Worm (Caenorhabditis elegans) whole organism, mixed stage, embryonic: ENCODE measurements around the gene K08H10.10.
A peak's percentile ranks its signal among the peaks of the same experiment; 100 is the strongest.

ENCODE experiments used
- M03D4.4 ChIP-seq: sonication (generic microtip); optimal IDR thresholded peaks from 2 replicates; lab custom pipeline; 2017; ENCODE audit warnings: mild to moderate bottlenecking, missing genetic modification characterization, missing compliant biosample characterization
- blmp-1 ChIP-seq: fragments of 150-350 bp; optimal IDR thresholded peaks from 2 replicates; lab custom pipeline; 2014; ENCODE audit warnings: missing biosample characterization, missing genetic modification characterization
- ceh-39 ChIP-seq: fragments of 150-350 bp; optimal IDR thresholded peaks from 2 replicates; lab custom pipeline; 2014; ENCODE audit warnings: missing biosample characterization, missing genetic modification characterization
- ceh-43 ChIP-seq: fragments of 200-800 bp; sonication (Bioruptor generic); optimal IDR thresholded peaks from 2 replicates; lab custom pipeline; 2018; ENCODE audit warnings: mild to moderate bottlenecking, missing genetic modification characterization, moderate library complexity, missing compliant biosample characterization
- ceh-83 ChIP-seq: fragments of 200-800 bp; sonication (Bioruptor generic); optimal IDR thresholded peaks from 2 replicates; lab custom pipeline; 2018; ENCODE audit warnings: mild to moderate bottlenecking, missing genetic modification characterization, missing compliant biosample characterization
- ces-1 ChIP-seq: fragments of 150-350 bp; optimal IDR thresholded peaks from 2 replicates; lab custom pipeline; 2014; ENCODE audit warnings: missing biosample characterization, missing genetic modification reagents, missing genetic modification characterization
- cnd-1 ChIP-seq: fragments of 200-800 bp; sonication (Bioruptor generic); optimal IDR thresholded peaks from 2 replicates; lab custom pipeline; 2018; ENCODE audit warnings: mild to moderate bottlenecking, missing genetic modification characterization, missing compliant biosample characterization
- drap-1 ChIP-seq: fragments of 200-800 bp; sonication (Bioruptor generic); optimal IDR thresholded peaks from 3 replicates; lab custom pipeline; 2018; ENCODE audit warnings: mild to moderate bottlenecking, missing genetic modification characterization, missing compliant biosample characterization
- elt-1 ChIP-seq: sonication (generic microtip); optimal IDR thresholded peaks from 2 replicates; lab custom pipeline; 2017; ENCODE audit warnings: missing genetic modification characterization, mild to moderate bottlenecking, missing compliant biosample characterization, antibody characterized with exemption, moderate library complexity, borderline replicate concordance; ENCODE audit not compliant: insufficient read depth
- elt-3 ChIP-seq: fragments of 150-350 bp; optimal IDR thresholded peaks from 2 replicates; lab custom pipeline; 2014; ENCODE audit warnings: missing biosample characterization, missing genetic modification characterization
- flh-1 ChIP-seq: fragments of 200-800 bp; sonication (Bioruptor generic); optimal IDR thresholded peaks from 2 replicates; lab custom pipeline; 2018; ENCODE audit warnings: mild to moderate bottlenecking, missing genetic modification characterization, moderate library complexity, missing compliant biosample characterization
- ham-2 ChIP-seq: fragments of 200-800 bp; sonication (Bioruptor generic); optimal IDR thresholded peaks from 2 replicates; lab custom pipeline; 2018; ENCODE audit warnings: mild to moderate bottlenecking, missing genetic modification characterization, missing compliant biosample characterization
- hlh-1 ChIP-seq: fragments of 150-350 bp; optimal IDR thresholded peaks from 2 replicates; lab custom pipeline; 2014; ENCODE audit warnings: missing biosample characterization, missing genetic modification reagents, missing genetic modification characterization
- lin-13 ChIP-seq: fragments of 150-350 bp; optimal IDR thresholded peaks from 2 replicates; lab custom pipeline; 2014; ENCODE audit warnings: missing biosample characterization, missing genetic modification characterization
- lin-32 ChIP-seq: fragments of 200-800 bp; sonication (Bioruptor generic); optimal IDR thresholded peaks from 2 replicates; lab custom pipeline; 2018; ENCODE audit warnings: mild to moderate bottlenecking, missing genetic modification characterization, missing compliant biosample characterization
- lsy-2 ChIP-seq: fragments of 150-350 bp; optimal IDR thresholded peaks from 2 replicates; lab custom pipeline; 2014; ENCODE audit warnings: missing biosample characterization, missing genetic modification characterization
- mab-5 ChIP-seq: fragments of 150-350 bp; optimal IDR thresholded peaks from 2 replicates; lab custom pipeline; 2014; ENCODE audit warnings: missing biosample characterization, missing genetic modification characterization
- mep-1 ChIP-seq: fragments of 150-350 bp; optimal IDR thresholded peaks from 2 replicates; lab custom pipeline; 2017; ENCODE audit warnings: missing biosample characterization, missing genetic modification reagents, missing genetic modification characterization, inconsistent platforms
- nhr-2 ChIP-seq: fragments of 150-350 bp; optimal IDR thresholded peaks from 2 replicates; lab custom pipeline; 2014; ENCODE audit warnings: missing biosample characterization, missing genetic modification characterization
- nhr-237 ChIP-seq: fragments of 150-350 bp; optimal IDR thresholded peaks from 2 replicates; lab custom pipeline; 2014; ENCODE audit warnings: missing biosample characterization, missing genetic modification characterization
- pha-4 ChIP-seq: fragments of 150-350 bp; optimal IDR thresholded peaks from 2 replicates; lab custom pipeline; 2018; ENCODE audit warnings: missing biosample characterization, missing genetic modification reagents, missing genetic modification characterization
- snpc-4 ChIP-seq: fragments of 150-350 bp; optimal IDR thresholded peaks from 2 replicates; lab custom pipeline; 2014; ENCODE audit warnings: missing biosample characterization, missing genetic modification characterization
- sptf-1 ChIP-seq: sonication (generic microtip); optimal IDR thresholded peaks from 2 replicates; lab custom pipeline; 2017; ENCODE audit warnings: mild to moderate bottlenecking, missing genetic modification characterization, moderate library complexity, missing compliant biosample characterization
- tbx-8 ChIP-seq: fragments of 200-800 bp; sonication (Bioruptor generic); optimal IDR thresholded peaks from 2 replicates; lab custom pipeline; 2018; ENCODE audit warnings: mild to moderate bottlenecking, missing genetic modification characterization, moderate library complexity, missing compliant biosample characterization
- unc-120 ChIP-seq: sonication (generic microtip); optimal IDR thresholded peaks from 2 replicates; lab custom pipeline; 2017; ENCODE audit warnings: missing genetic modification characterization, missing compliant biosample characterization; ENCODE audit not compliant: poor library complexity, severe bottlenecking
- unc-62 ChIP-seq: fragments of 150-350 bp; optimal IDR thresholded peaks from 2 replicates; lab custom pipeline; 2014; ENCODE audit warnings: missing biosample characterization, missing genetic modification reagents, missing genetic modification characterization
- zip-8 ChIP-seq: fragments of 150-350 bp; optimal IDR thresholded peaks from 2 replicates; lab custom pipeline; 2014; ENCODE audit warnings: missing biosample characterization, missing genetic modification characterization
- ztf-11 ChIP-seq: fragments of 150-350 bp; optimal IDR thresholded peaks from 2 replicates; lab custom pipeline; 2014; ENCODE audit warnings: missing biosample characterization, missing genetic modification characterization

Gene K08H10.10

DNA sequence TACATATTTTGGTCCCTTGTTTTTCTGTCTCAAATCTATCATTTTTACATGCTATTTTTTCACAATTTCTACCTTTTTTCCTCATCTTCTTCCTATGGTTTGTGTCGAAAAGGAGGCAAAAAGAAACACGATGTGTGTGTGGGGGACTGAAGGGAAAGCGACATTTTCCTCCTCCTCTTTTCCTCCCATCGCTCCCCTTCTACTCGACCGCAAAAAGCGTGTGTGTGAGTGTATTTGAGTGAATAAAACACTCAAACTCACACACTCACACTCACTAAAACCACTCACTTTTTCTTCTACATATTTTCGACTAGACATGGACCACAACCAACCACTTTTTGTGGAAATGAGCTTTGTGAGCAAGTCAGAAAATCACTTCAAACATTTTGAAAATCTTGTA, 40.6 kb downstream of the K08H10.10 start:
- no peak for TF ChIP-seq lsy-2 (tag; lab: Kevin White, UChicago)
- TF ChIP-seq sptf-1 = peak; percentile 63

ce11 chrV:10042254-10042653, 41.4 kb downstream of the K08H10.10 start:
- peak; percentile 52 for TF ChIP-seq nhr-237
- TF ChIP-seq lin-32 (GFP tag; lab: Kevin White, UChicago) = no peak
- TF ChIP-seq ceh-43 (GFP tag; lab: Kevin White, UChicago) = no peak
- TF ChIP-seq sptf-1 = no peak
- peak; percentile 77 for TF ChIP-seq pha-4 (tag; lab: Kevin White, UChicago)
- no peak for TF ChIP-seq ztf-11 (tag; lab: Kevin White, UChicago)
- TF ChIP-seq lsy-2 (tag; lab: Kevin White, UChicago) = peak; percentile 95
- peak; percentile 77 for TF ChIP-seq ces-1 (GFP tag; lab: Kevin White, UChicago)
- no peak for TF ChIP-seq flh-1 (GFP tag; lab: Kevin White, UChicago)
- TF ChIP-seq mep-1 (tag; lab: Kevin White, UChicago) = peak; percentile 51
- peak; percentile 45 for TF ChIP-seq lin-13 (tag; lab: Kevin White, UChicago)
- no peak for TF ChIP-seq elt-1 (tag; lab: Kevin White, UChicago)
- no peak for TF ChIP-seq elt-3 (tag; lab: Kevin White, UChicago)
- peak; percentile 0 for TF ChIP-seq nhr-2
- peak; percentile 71 for TF ChIP-seq unc-62 (GFP tag; lab: Kevin White, UChicago)
- no peak for TF ChIP-seq unc-120 (tag; lab: Kevin White, UChicago)
- TF ChIP-seq cnd-1 (tag; lab: Kevin White, UChicago) = no peak
- TF ChIP-seq ceh-39 (tag; lab: Kevin White, UChicago) = peak; percentile 3
- TF ChIP-seq hlh-1 (tag; lab: Kevin White, UChicago) = peak; percentile 28
- TF ChIP-seq snpc-4 = no peak

- TF ChIP-seq ceh-83 (GFP tag; lab: Kevin White, UChicago) (no peak), sptf-1 (peak; percentile 3), nhr-2 (no peak)
Observed at ce11 chrV:10043234-10043796, 42.5 kb downstream of the K08H10.10 start, which contains the start of gene T06E8.8. Gene T06E8.8, plus strand, starts transcription at chrV:10043746.

ce11 chrV:10044735-10045134, 43.9 kb downstream of the K08H10.10 start:
- TF ChIP-seq ztf-11 (tag; lab: Kevin White, UChicago) (no peak), lsy-2 (tag; lab: Kevin White, UChicago) (no peak), ham-2 (GFP tag; lab: Kevin White, UChicago) (no peak), lin-32 (GFP tag; lab: Kevin White, UChicago) (no peak), M03D4.4 (tag; lab: Kevin White, UChicago) (no peak), blmp-1 (tag; lab: Kevin White, UChicago) (no peak), nhr-2 (no peak), unc-120 (tag; lab: Kevin White, UChicago) (no peak)
- TF ChIP-seq, all 35 proteins: peak for 0

DNA sequence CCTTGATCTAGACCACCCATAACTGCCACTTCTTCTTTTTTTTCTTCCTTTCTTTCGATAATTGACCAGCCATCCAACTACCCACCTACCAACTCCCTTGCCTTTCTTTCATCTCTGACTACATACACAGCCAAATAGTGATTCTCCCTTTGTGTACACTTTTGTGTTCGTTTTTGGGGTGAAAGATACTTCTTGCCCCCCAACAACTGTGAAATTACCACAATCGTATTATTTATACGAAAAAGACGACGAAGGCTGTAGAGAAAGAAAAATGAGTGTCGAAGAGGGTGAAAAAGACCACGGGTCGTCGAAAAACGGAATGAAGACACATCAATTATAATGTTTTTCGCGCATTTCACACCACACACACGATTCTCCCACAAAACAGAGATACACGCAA, 45.6 kb downstream of the K08H10.10 start:
- TF ChIP-seq ces-1 (GFP tag; lab: Kevin White, UChicago) = peak; percentile 10
- TF ChIP-seq ham-2 (GFP tag; lab: Kevin White, UChicago) = no peak

DNA sequence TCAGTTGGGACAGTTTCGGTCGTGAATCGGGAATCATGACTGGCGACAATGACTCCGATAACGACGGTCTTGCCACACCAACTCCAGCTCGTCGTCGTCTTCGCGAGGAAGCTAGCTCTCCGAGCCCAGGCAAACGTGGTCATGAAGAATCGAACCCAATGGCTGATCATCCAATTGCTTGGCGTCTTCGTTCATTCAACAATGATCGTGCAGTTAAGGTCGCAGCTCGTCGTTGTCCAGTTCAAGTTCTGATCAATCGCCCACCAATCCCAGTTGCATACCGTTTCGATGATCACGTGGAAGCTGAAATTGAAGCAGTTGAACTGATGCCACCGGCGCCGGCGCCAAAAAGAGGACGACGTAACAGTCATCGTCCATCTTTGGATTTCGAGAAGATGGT, 46.3 kb downstream of the K08H10.10 start:
- TF ChIP-seq snpc-4 (no peak), hlh-1 (tag; lab: Kevin White, UChicago) (no peak), ceh-43 (GFP tag; lab: Kevin White, UChicago) (no peak), lin-32 (GFP tag; lab: Kevin White, UChicago) (no peak), flh-1 (GFP tag; lab: Kevin White, UChicago) (no peak), ceh-83 (GFP tag; lab: Kevin White, UChicago) (no peak)
- TF ChIP-seq, all 35 proteins: peak for 0

ce11 chrV:10051855-10052254, 51.0 kb downstream of the K08H10.10 start, which contains the start of gene str-118:
Gene str-118, plus strand, starts transcription at chrV:10052155.
- TF ChIP-seq blmp-1 (tag; lab: Kevin White, UChicago) = no peak
- no peak for TF ChIP-seq mab-5 (tag; lab: Kevin White, UChicago)
- no peak for TF ChIP-seq tbx-8 (GFP tag; lab: Kevin White, UChicago)
- no peak for TF ChIP-seq elt-3 (tag; lab: Kevin White, UChicago)
- TF ChIP-seq cnd-1 (tag; lab: Kevin White, UChicago) = no peak
- TF ChIP-seq lin-32 (GFP tag; lab: Kevin White, UChicago) = no peak
- no peak for TF ChIP-seq ceh-83 (GFP tag; lab: Kevin White, UChicago)
- no peak for TF ChIP-seq lin-13 (tag; lab: Kevin White, UChicago)
- TF ChIP-seq drap-1 (GFP tag; lab: Kevin White, UChicago) = no peak
- TF ChIP-seq zip-8 (tag; lab: Kevin White, UChicago) = no peak
- TF ChIP-seq, all 35 proteins: peak for 0
